Worm (Caenorhabditis elegans): ENCODE results near the gene T24H7.2.

The T24H7.2 gene

ce11 chrII:6248503-6248902 is 1.4 kb downstream of the T24H7.2 start (continued):
- TF ChIP-seq F49E8.2 (tag; optimal IDR thresholded peaks at IDR 0.05; ENCODE audit: borderline replicate concordance) (peak; percentile 46), F26F4.8 (GFP tag; conservative IDR thresholded peaks at IDR 0.05) (no peak; the same call in 1 of the 2 replicates), nhr-25 (tag; optimal IDR thresholded peaks at IDR 0.05; ENCODE audit: borderline replicate concordance, insufficient read depth) (no peak), set-16 (GFP tag; IDR thresholded peaks at IDR 0.05) (peak; percentile 11; the same call in 1 of the 2 replicates), zfp-3 (GFP tag; conservative IDR thresholded peaks at IDR 0.05) (peak; percentile 51; the same call in 1 of the 2 replicates), ceh-62 (tag; optimal IDR thresholded peaks at IDR 0.05) (no peak), egl-27 (tag; optimal IDR thresholded peaks at IDR 0.05) (no peak), lim-7 (GFP tag; IDR thresholded peaks at IDR 0.05) (peak; percentile 70), ZK546.5 (tag; optimal IDR thresholded peaks at IDR 0.05) (no peak), nhr-10 (tag; optimal IDR thresholded peaks at IDR 0.05) (no peak), lin-29 (GFP tag; IDR thresholded peaks at IDR 0.05) (no peak), duxl-1 (tag; optimal IDR thresholded peaks at IDR 0.05; ENCODE audit: poor library complexity) (peak; percentile 18), mes-2 (tag; optimal IDR thresholded peaks at IDR 0.05; ENCODE audit: poor library complexity, severe bottlenecking) (peak; percentile 73), lir-3 (tag; optimal IDR thresholded peaks at IDR 0.05) (peak; percentile 77), dmd-8 (GFP tag; IDR thresholded peaks at IDR 0.05) (peak; percentile 78), mdt-29 (GFP tag; IDR thresholded peaks at IDR 0.05) (0 out of 2 replicates have a peak, but pooled peaks have one; percentile 29), F44E2.7 (GFP tag; IDR thresholded peaks at IDR 0.05) (no peak), ceh-44 (GFP tag; IDR thresholded peaks at IDR 0.05) (no peak), unc-130 (GFP tag; optimal IDR thresholded peaks at IDR 0.05) (peak; percentile 13), ceh-20 (GFP tag; IDR thresholded peaks at IDR 0.05) (0 out of 2 replicates have a peak, but pooled peaks have one; percentile 30), lin-38 (GFP tag; IDR thresholded peaks at IDR 0.05) (peak; percentile 70), php-3 (GFP tag; IDR thresholded peaks at IDR 0.05) (peak; percentile 67; the same call in 1 of the 2 replicates), madf-5 (GFP tag; IDR thresholded peaks at IDR 0.05) (peak in 1 of 2 experiments; percentile 69; a peak in 1 of 4 replicates), gei-8 (GFP tag; optimal IDR thresholded peaks at IDR 0.05) (no peak), arid-1 (GFP tag; conservative IDR thresholded peaks at IDR 0.05) (peak; percentile 67; the same call in 1 of the 2 replicates), hmg-1.1 (GFP tag; IDR thresholded peaks at IDR 0.05) (peak; percentile 58), ceh-82 (tag; optimal IDR thresholded peaks at IDR 0.05) (no peak), snpc-4 (tag; optimal IDR thresholded peaks at IDR 0.05) (no peak), nhr-111 (GFP tag; optimal IDR thresholded peaks at IDR 0.05) (peak; percentile 10), hlh-30 (tag; optimal IDR thresholded peaks at IDR 0.05; ENCODE audit: insufficient read depth) (peak; percentile 48), dmd-6 (GFP tag; IDR thresholded peaks at IDR 0.05) (peak; percentile 38; the same call in 1 of the 2 replicates), zip-2 (tag; optimal IDR thresholded peaks at IDR 0.05) (no peak), D1046.2 (GFP tag; IDR thresholded peaks at IDR 0.05) (peak; percentile 77; the same call in 1 of the 2 replicates), rbr-2 (tag; optimal IDR thresholded peaks at IDR 0.05) (peak; percentile 31), lin-13 (GFP tag; optimal IDR thresholded peaks at IDR 0.05) (no peak), daf-16 (GFP tag; optimal IDR thresholded peaks at IDR 0.05) (peak in 1 of 2 experiments; percentile 54), daf-16 (tag; optimal IDR thresholded peaks at IDR 0.05) (peak; percentile 39), R02D3.7 (tag; optimal IDR thresholded peaks at IDR 0.05) (no peak), nhr-41 (GFP tag; IDR thresholded peaks at IDR 0.05) (0 out of 2 replicates have a peak, but pooled peaks have one; percentile 16), mxl-2 (GFP tag; conservative IDR thresholded peaks at IDR 0.05) (0 out of 2 replicates have a peak, but pooled peaks have one; percentile 13)
